Fruit fly (Drosophila melanogaster): ENCODE measurements around the gene GILT1.

GILT1 gene

DNA sequence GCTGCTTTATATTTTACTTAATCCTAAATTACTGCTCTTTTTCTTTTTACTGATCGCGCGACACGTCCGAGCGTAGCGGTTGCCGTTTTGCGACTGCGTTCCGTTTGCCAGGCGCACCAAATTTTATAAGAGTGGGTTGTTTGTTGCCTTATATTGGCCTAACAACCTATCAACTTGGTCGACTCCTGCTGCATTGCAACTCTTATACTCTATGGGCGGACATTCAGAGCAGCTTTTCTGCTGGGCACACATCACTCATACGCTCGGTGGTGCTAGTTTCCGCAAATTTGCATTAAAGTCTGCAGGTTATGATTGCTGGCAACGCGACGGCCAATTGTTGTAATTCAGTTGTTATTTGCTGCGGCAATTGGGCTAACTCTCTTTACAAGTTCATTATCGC lies 13.5 kb upstream of the GILT1 start, which contains the start of gene yellow-e:
TSS of gene yellow-e (minus strand) at position 101 of the 400 bp plus-strand sequence.
- TF ChIP-seq CG32006 (GFP tag; optimal IDR thresholded peaks at IDR 0.05), result no peak
- no peak for TF ChIP-seq CG4318 (GFP tag; optimal IDR thresholded peaks at IDR 0.05)
- 0 out of 3 replicates have a peak, but pooled peaks have one; percentile 9 for TF ChIP-seq eg (GFP tag; IDR thresholded peaks at IDR 0.05)
- no peak for TF ChIP-seq svp (GFP tag)
- no peak for TF ChIP-seq Ets21C (GFP tag; optimal IDR thresholded peaks at IDR 0.05)
- TF ChIP-seq CG6792 (GFP tag; optimal IDR thresholded peaks at IDR 0.05), result no peak
- no peak for TF ChIP-seq CG1621 (tag; optimal IDR thresholded peaks at IDR 0.05)
- TF ChIP-seq CG6163 (GFP tag; IDR thresholded peaks at IDR 0.05), result no peak
- TF ChIP-seq CG8119 (GFP tag; IDR thresholded peaks at IDR 0.05), result 0 out of 3 replicates have a peak, but pooled peaks have one; percentile 19
- no peak for TF ChIP-seq CG7368 (GFP tag; optimal IDR thresholded peaks at IDR 0.05)
- TF ChIP-seq fkh (GFP tag; optimal IDR thresholded peaks at IDR 0.05), result no peak
- no peak for TF ChIP-seq Ets96B (tag; optimal IDR thresholded peaks at IDR 0.05)
- TF ChIP-seq salr (GFP tag; optimal IDR thresholded peaks at IDR 0.05), result no peak
- no peak for TF ChIP-seq CG6854 (GFP tag; optimal IDR thresholded peaks at IDR 0.05)
- TF ChIP-seq CG9139 (GFP tag; optimal IDR thresholded peaks at IDR 0.05), result no peak
- no peak for TF ChIP-seq CG3032 (tag; optimal IDR thresholded peaks at IDR 0.05)
- no peak for TF ChIP-seq CG6808 (GFP tag; optimal IDR thresholded peaks at IDR 0.05)

DNA sequence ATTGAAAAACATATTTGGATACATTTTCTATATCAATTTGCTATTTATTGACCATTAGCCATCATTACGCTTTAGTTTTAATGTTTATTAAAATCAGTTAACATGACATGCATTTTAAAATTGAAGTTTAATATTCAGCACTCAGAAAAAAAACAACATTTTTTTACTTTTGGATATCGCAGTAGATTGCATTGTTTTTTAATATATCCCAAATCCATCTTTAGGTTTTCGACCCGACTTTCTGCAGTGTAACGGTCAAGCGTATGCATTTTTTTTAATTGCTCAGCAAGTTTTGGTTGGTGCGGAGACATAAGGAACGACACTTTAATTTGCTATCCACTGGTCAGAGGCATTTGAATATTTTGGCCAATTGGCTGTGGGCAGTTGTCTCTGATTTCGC lies 11.0 kb upstream of the GILT1 start:
- TF ChIP-seq CG1621 (tag; optimal IDR thresholded peaks at IDR 0.05) (no peak), CG8319 (GFP tag; optimal IDR thresholded peaks at IDR 0.05) (no peak), ss (GFP tag; optimal IDR thresholded peaks at IDR 0.05) (no peak), CG6163 (GFP tag; IDR thresholded peaks at IDR 0.05) (no peak), CG3032 (tag; optimal IDR thresholded peaks at IDR 0.05) (no peak), svp (GFP tag) (no peak), Eip75B (GFP tag; optimal IDR thresholded peaks at IDR 0.05) (no peak), CG15336 (GFP tag; IDR thresholded peaks at IDR 0.05) (peak; percentile 40; the same call in 1 of the 2 replicates), Hr39 (GFP tag; optimal IDR thresholded peaks at IDR 0.05) (no peak), CG10669 (GFP tag; optimal IDR thresholded peaks at IDR 0.05) (no peak), Ets21C (GFP tag; optimal IDR thresholded peaks at IDR 0.05) (no peak), CG34406 (GFP tag; optimal IDR thresholded peaks at IDR 0.05) (no peak), CG6808 (GFP tag; optimal IDR thresholded peaks at IDR 0.05) (no peak), fd85E (GFP tag; optimal IDR thresholded peaks at IDR 0.05) (no peak), Eip93F (GFP tag; optimal IDR thresholded peaks at IDR 0.05) (no peak), CG8632 (GFP tag; optimal IDR thresholded peaks at IDR 0.05) (no peak), dac (GFP tag; optimal IDR thresholded peaks at IDR 0.05) (no peak), spab (GFP tag; optimal IDR thresholded peaks at IDR 0.05) (no peak), CG11762 (GFP tag; optimal IDR thresholded peaks at IDR 0.05; ENCODE audit: insufficient read depth) (no peak), CG8119 (GFP tag; IDR thresholded peaks at IDR 0.05) (0 out of 3 replicates have a peak, but pooled peaks have one; percentile 43), achi (GFP tag; optimal IDR thresholded peaks at IDR 0.05) (no peak), CG3919 (GFP tag; optimal IDR thresholded peaks at IDR 0.05) (no peak), Sox14 (GFP tag; optimal IDR thresholded peaks at IDR 0.05) (no peak), pdm3 (GFP tag; optimal IDR thresholded peaks at IDR 0.05) (peak; percentile 7), Hr38 (GFP tag; optimal IDR thresholded peaks at IDR 0.05) (no peak), Hr4 (GFP tag; optimal IDR thresholded peaks at IDR 0.05) (peak; percentile 66), CG9139 (GFP tag; optimal IDR thresholded peaks at IDR 0.05) (no peak), CG6854 (GFP tag; optimal IDR thresholded peaks at IDR 0.05) (no peak), Lpt (GFP tag; optimal IDR thresholded peaks at IDR 0.05) (peak; percentile 5), Ets96B (tag; optimal IDR thresholded peaks at IDR 0.05) (no peak), OdsH (GFP tag; optimal IDR thresholded peaks at IDR 0.05) (no peak), vri (GFP tag; optimal IDR thresholded peaks at IDR 0.05) (no peak), eg (GFP tag; IDR thresholded peaks at IDR 0.05) (peak; percentile 51; the same call in 2 of the 3 replicates), CG10631 (GFP tag; optimal IDR thresholded peaks at IDR 0.05) (no peak), CG11294 (GFP tag; IDR thresholded peaks at IDR 0.05) (no peak), CG7368 (GFP tag; optimal IDR thresholded peaks at IDR 0.05) (no peak), CG4318 (GFP tag; optimal IDR thresholded peaks at IDR 0.05) (peak; percentile 28), net (GFP tag; optimal IDR thresholded peaks at IDR 0.05) (no peak), Eip78C (GFP tag) (peak; percentile 62), CG32006 (GFP tag; optimal IDR thresholded peaks at IDR 0.05) (peak; percentile 67), CG11902 (GFP tag; optimal IDR thresholded peaks at IDR 0.05) (no peak), acj6 (GFP tag; optimal IDR thresholded peaks at IDR 0.05) (no peak), cyc (GFP tag; optimal IDR thresholded peaks at IDR 0.05) (no peak), Met (GFP tag; optimal IDR thresholded peaks at IDR 0.05) (no peak), Gug (GFP tag; IDR thresholded peaks at IDR 0.05) (no peak), salr (GFP tag; optimal IDR thresholded peaks at IDR 0.05) (no peak), lz (GFP tag; optimal IDR thresholded peaks at IDR 0.05) (no peak)

All from whole organism, prepupa.